Worm (Caenorhabditis elegans) whole organism, L1 larva: ENCODE data around the gene str-238.

Experiments
- C16A3.4 ChIP-seq: fragments of 150-350 bp; optimal IDR thresholded peaks from 2 replicates; lab custom pipeline; 2014; ENCODE audit warnings: missing biosample characterization, missing genetic modification characterization
- F16B12.6 ChIP-seq: fragments of 150-350 bp; optimal IDR thresholded peaks from 2 replicates; lab custom pipeline; 2014; ENCODE audit warnings: missing biosample characterization, missing genetic modification characterization
- aly-2 ChIP-seq: fragments of 150-350 bp; optimal IDR thresholded peaks from 2 replicates; lab custom pipeline; 2014; ENCODE audit warnings: missing biosample characterization, missing genetic modification characterization
- ama-1 ChIP-seq: fragments of 150-350 bp; optimal IDR thresholded peaks from 2 replicates; lab custom pipeline; 2014
- ceh-88 ChIP-seq: fragments of 200-800 bp; sonication (Bioruptor generic); IDR thresholded peaks from 2 replicates; pipeline ENCODE4 v1.3.6; 2022; ENCODE audit warnings: missing genetic modification characterization, missing compliant biosample characterization
- ceh-90 ChIP-seq: sonication (generic microtip); optimal IDR thresholded peaks from 2 replicates; lab custom pipeline; 2016; ENCODE audit warnings: missing genetic modification characterization, missing compliant biosample characterization
- efl-1 ChIP-seq, 4 experiments: fragments of 150-350 bp; optimal IDR thresholded peaks in 3 of 4; peaks in 1 of 4; 1 replicate in 1 of 4; 2 replicates in 3 of 4; lab custom pipeline; 2014; ENCODE audit warnings: missing biosample characterization in 2 of 4, missing genetic modification characterization in 2 of 4, missing genetic modification reagents in 2 of 4
- egl-13 ChIP-seq: sonication (generic microtip); optimal IDR thresholded peaks from 2 replicates; lab custom pipeline; 2016; ENCODE audit warnings: missing genotype, missing genetic modification reagents, missing genetic modification characterization, missing compliant biosample characterization
- egl-27 ChIP-seq, 2 experiments: fragments of 150-350 bp in 1 of 2; sonication (generic microtip); optimal IDR thresholded peaks; 3 replicates each; lab custom pipeline; 2017 to 2018; ENCODE audit warnings: missing biosample characterization in 2 of 2, missing genetic modification characterization in 2 of 2, missing genetic modification reagents in 2 of 2
- elt-2 ChIP-seq: sonication (generic microtip); optimal IDR thresholded peaks from 2 replicates; lab custom pipeline; 2016; ENCODE audit warnings: missing genetic modification characterization, mild to moderate bottlenecking, inconsistent platforms, missing compliant biosample characterization, missing genetic modification reagents
- elt-3 ChIP-seq, 6 experiments: fragments of 150-350 bp in 1 of 6; sonication (generic microtip); optimal IDR thresholded peaks; 2 replicates each; lab custom pipeline; 2017 to 2018; ENCODE audit warnings: missing biosample characterization in 6 of 6, missing genetic modification characterization in 6 of 6, inconsistent platforms in 1 of 6
- fkh-8 ChIP-seq: sonication (generic microtip); optimal IDR thresholded peaks from 2 replicates; lab custom pipeline; 2016; ENCODE audit warnings: mild to moderate bottlenecking, missing genetic modification characterization, missing compliant biosample characterization
- hlh-17 ChIP-seq: fragments of 200-800 bp; sonication (Bioruptor generic); optimal IDR thresholded peaks from 2 replicates; lab custom pipeline; 2018; ENCODE audit warnings: missing genetic modification characterization, mild to moderate bottlenecking, missing compliant biosample characterization, moderate library complexity, borderline replicate concordance
- hlh-4 ChIP-seq: sonication (generic microtip); optimal IDR thresholded peaks from 2 replicates; lab custom pipeline; 2016; ENCODE audit warnings: mild to moderate bottlenecking, missing genetic modification characterization, missing compliant biosample characterization
- irx-1 ChIP-seq: sonication (generic microtip); optimal IDR thresholded peaks from 2 replicates; lab custom pipeline; 2016; ENCODE audit warnings: missing genetic modification characterization, missing compliant biosample characterization
- lin-14 ChIP-seq: fragments of 200-800 bp; sonication (Bioruptor generic); optimal IDR thresholded peaks from 2 replicates; lab custom pipeline; 2018; ENCODE audit warnings: mild to moderate bottlenecking, missing genetic modification characterization, moderate library complexity, missing compliant biosample characterization
- lin-15B ChIP-seq: fragments of 150-350 bp; sonication (generic microtip); optimal IDR thresholded peaks from 3 replicates; lab custom pipeline; 2014; ENCODE audit warnings: missing biosample characterization, missing genetic modification characterization
- lin-35 ChIP-seq, 2 experiments: fragments of 150-350 bp; optimal IDR thresholded peaks; 2 replicates each; lab custom pipeline; 2014; ENCODE audit warnings: missing biosample characterization in 2 of 2, missing genetic modification characterization in 2 of 2, missing genetic modification reagents in 2 of 2
- lsy-2 ChIP-seq, 2 experiments: fragments of 150-350 bp; optimal IDR thresholded peaks; 2 replicates each; lab custom pipeline; 2014; ENCODE audit warnings: missing biosample characterization in 2 of 2, missing genetic modification characterization in 2 of 2
- mep-1 ChIP-seq: fragments of 150-350 bp; optimal IDR thresholded peaks from 2 replicates; lab custom pipeline; 2014; ENCODE audit warnings: missing biosample characterization, missing genetic modification characterization
- nhr-12 ChIP-seq: sonication (generic microtip); optimal IDR thresholded peaks from 2 replicates; lab custom pipeline; 2017; ENCODE audit warnings: missing biosample characterization, missing genetic modification characterization
- nhr-19 ChIP-seq: fragments of 200-800 bp; sonication (Bioruptor generic); conservative IDR thresholded peaks from 2 replicates; pipeline ENCODE4 v1.3.6; 2022; ENCODE audit warnings: missing genetic modification characterization, missing compliant biosample characterization
- nhr-20 ChIP-seq: sonication (generic microtip); optimal IDR thresholded peaks from 2 replicates; lab custom pipeline; 2016; ENCODE audit warnings: mild to moderate bottlenecking, missing genetic modification characterization, missing compliant biosample characterization
- nhr-237 ChIP-seq: fragments of 150-350 bp; optimal IDR thresholded peaks from 2 replicates; lab custom pipeline; 2014; ENCODE audit warnings: missing biosample characterization, missing genetic modification characterization
- nhr-71 ChIP-seq: sonication (generic microtip); optimal IDR thresholded peaks from 2 replicates; lab custom pipeline; 2016; ENCODE audit warnings: mild to moderate bottlenecking, missing genetic modification characterization, moderate library complexity, missing compliant biosample characterization
- nhr-76 ChIP-seq: sonication (generic microtip); optimal IDR thresholded peaks from 2 replicates; lab custom pipeline; 2017; ENCODE audit warnings: missing biosample characterization, missing genetic modification characterization
- nhr-77 ChIP-seq: fragments of 150-350 bp; optimal IDR thresholded peaks from 2 replicates; lab custom pipeline; 2014; ENCODE audit warnings: missing biosample characterization, missing genetic modification characterization
- nhr-84 ChIP-seq: sonication (generic microtip); optimal IDR thresholded peaks from 2 replicates; lab custom pipeline; 2017; ENCODE audit warnings: missing biosample characterization, missing genetic modification characterization
- nhr-85 ChIP-seq: sonication (generic microtip); peaks from one replicate; lab custom pipeline; 2016; ENCODE audit warnings: missing genetic modification characterization, inconsistent platforms, missing compliant biosample characterization
- nhr-90 ChIP-seq: sonication (generic microtip); optimal IDR thresholded peaks from 2 replicates; lab custom pipeline; 2016; ENCODE audit warnings: mild to moderate bottlenecking, missing genetic modification characterization, missing compliant biosample characterization; ENCODE audit not compliant: poor library complexity
- pag-3 ChIP-seq: sonication (generic microtip); optimal IDR thresholded peaks from 2 replicates; lab custom pipeline; 2017; ENCODE audit warnings: missing genetic modification characterization, mild to moderate bottlenecking, missing compliant biosample characterization, antibody characterized with exemption, borderline replicate concordance; ENCODE audit not compliant: insufficient read depth
- pax-3 ChIP-seq: fragments of 200-800 bp; sonication (Bioruptor generic); optimal IDR thresholded peaks from 2 replicates; lab custom pipeline; 2018; ENCODE audit warnings: mild to moderate bottlenecking, missing genetic modification characterization, moderate library complexity, missing compliant biosample characterization
- pqm-1 ChIP-seq: sonication (generic microtip); optimal IDR thresholded peaks from 3 replicates; lab custom pipeline; 2017; ENCODE audit warnings: missing biosample characterization, missing genetic modification characterization
- rnt-1 ChIP-seq: sonication (generic microtip); optimal IDR thresholded peaks from 2 replicates; lab custom pipeline; 2016; ENCODE audit warnings: mild to moderate bottlenecking, missing genetic modification characterization, moderate library complexity, missing compliant biosample characterization
- snpc-4 ChIP-seq: fragments of 150-350 bp; optimal IDR thresholded peaks from 2 replicates; lab custom pipeline; 2014; ENCODE audit warnings: missing biosample characterization, missing genetic modification characterization
- snu-23 ChIP-seq: sonication (generic microtip); optimal IDR thresholded peaks from 2 replicates; lab custom pipeline; 2016; ENCODE audit warnings: missing genetic modification characterization, missing compliant biosample characterization
- sptf-1 ChIP-seq: fragments of 150-350 bp; optimal IDR thresholded peaks from 2 replicates; lab custom pipeline; 2014; ENCODE audit warnings: missing biosample characterization, missing genetic modification characterization
- swsn-7 ChIP-seq: sonication (generic microtip); optimal IDR thresholded peaks from 2 replicates; lab custom pipeline; 2016; ENCODE audit warnings: missing genetic modification characterization, missing compliant biosample characterization
- tbx-2 ChIP-seq: sonication (generic microtip); optimal IDR thresholded peaks from 2 replicates; lab custom pipeline; 2016; ENCODE audit warnings: missing genetic modification characterization, missing compliant biosample characterization
- unc-130 ChIP-seq: fragments of 150-350 bp; optimal IDR thresholded peaks from 2 replicates; lab custom pipeline; 2017; ENCODE audit warnings: missing biosample characterization, missing genetic modification characterization, inconsistent platforms
- unc-86 ChIP-seq: sonication (generic microtip); optimal IDR thresholded peaks from 2 replicates; lab custom pipeline; 2016; ENCODE audit warnings: missing genetic modification characterization, missing compliant biosample characterization
- vab-15 ChIP-seq: sonication (generic microtip); optimal IDR thresholded peaks from 2 replicates; lab custom pipeline; 2017; ENCODE audit warnings: missing genotype, mild to moderate bottlenecking, missing genetic modification characterization, missing compliant biosample characterization
- xbp-1 ChIP-seq: sonication (generic microtip); optimal IDR thresholded peaks from 2 replicates; lab custom pipeline; 2016; ENCODE audit warnings: missing genetic modification characterization, missing compliant biosample characterization
- zip-4 ChIP-seq: fragments of 200-800 bp; sonication (Bioruptor generic); optimal IDR thresholded peaks from 2 replicates; lab custom pipeline; 2018; ENCODE audit warnings: mild to moderate bottlenecking, missing genetic modification characterization, moderate library complexity, missing compliant biosample characterization
- ztf-11 ChIP-seq, 2 experiments: sonication (generic microtip); optimal IDR thresholded peaks; 2 replicates each; lab custom pipeline; 2016 to 2017; ENCODE audit warnings: missing genetic modification characterization in 2 of 2, missing biosample characterization in 1 of 2, missing compliant biosample characterization in 1 of 2
- ztf-4 ChIP-seq: fragments of 150-350 bp; optimal IDR thresholded peaks from 2 replicates; lab custom pipeline; 2014; ENCODE audit warnings: missing biosample characterization, missing genetic modification characterization

The str-238 gene

ce11 chrV:726573-727483 is 38.0 kb upstream of the str-238 start:
- no peak for TF ChIP-seq egl-27 (tag; optimal IDR thresholded peaks at IDR 0.05; lab: Kevin White, UChicago)
- no peak for TF ChIP-seq mep-1 (tag; lab: Kevin White, UChicago)
- no peak for TF ChIP-seq swsn-7 (tag; lab: Kevin White, UChicago)
- no peak for TF ChIP-seq F16B12.6 (tag; lab: Kevin White, UChicago)
- no peak for TF ChIP-seq pqm-1 (tag; lab: Kevin White, UChicago)
- TF ChIP-seq elt-3 (tag; optimal IDR thresholded peaks at IDR 0.05; lab: Kevin White, UChicago), result peak in 4 of 6 experiments; percentile 14 to 71 (median 27)
- TF ChIP-seq zip-4 (GFP tag; lab: Kevin White, UChicago), result no peak
- TF ChIP-seq irx-1 (tag; lab: Kevin White, UChicago), result peak; percentile 2
- no peak for TF ChIP-seq hlh-17 (GFP tag; lab: Kevin White, UChicago)
- TF ChIP-seq nhr-90, result peak; percentile 17
- peak; percentile 10 for TF ChIP-seq unc-130 (tag; lab: Kevin White, UChicago)
- TF ChIP-seq nhr-77 (tag; lab: Kevin White, UChicago), result no peak
- TF ChIP-seq ztf-11 (tag; optimal IDR thresholded peaks at IDR 0.05; lab: Kevin White, UChicago), result no peak
- TF ChIP-seq ztf-4 (tag; lab: Kevin White, UChicago), result peak; percentile 21
- TF ChIP-seq lin-14 (GFP tag; lab: Kevin White, UChicago), result peak; percentile 31
- no peak for TF ChIP-seq xbp-1 (tag; lab: Kevin White, UChicago)
- TF ChIP-seq nhr-12 (tag; lab: Kevin White, UChicago), result no peak
- peak; percentile 64 for TF ChIP-seq rnt-1 (tag; lab: Kevin White, UChicago)
- no peak for TF ChIP-seq efl-1 (optimal IDR thresholded peaks at IDR 0.05; lab: Kevin White, UChicago)
- peak in 1 of 2 experiments; percentile 92 for TF ChIP-seq efl-1 (GFP tag; optimal IDR thresholded peaks at IDR 0.05 in 1 of 2; lab: Kevin White, UChicago)
- peak; percentile 7 for TF ChIP-seq nhr-20 (tag; lab: Kevin White, UChicago)
- TF ChIP-seq pag-3, result no peak
- no peak for TF ChIP-seq ceh-90 (tag; lab: Kevin White, UChicago)
- no peak for TF ChIP-seq nhr-76 (tag; lab: Kevin White, UChicago)
- TF ChIP-seq nhr-19 (GFP tag; lab: Robert Waterston, UW), result peak; percentile 7
- no peak for TF ChIP-seq fkh-8 (tag; lab: Kevin White, UChicago)
- TF ChIP-seq ama-1 (lab: Kevin White, UChicago), result peak; percentile 79
- no peak for TF ChIP-seq lin-35 (GFP tag; optimal IDR thresholded peaks at IDR 0.05; lab: Kevin White, UChicago)
- no peak for TF ChIP-seq aly-2
- peak; percentile 22 for TF ChIP-seq snu-23
- peak; percentile 22 for TF ChIP-seq pax-3 (tag; lab: Kevin White, UChicago)
- TF ChIP-seq ceh-88 (GFP tag; lab: Robert Waterston, UW), result peak; percentile 45
- no peak for TF ChIP-seq egl-13 (tag; lab: Kevin White, UChicago)
- TF ChIP-seq nhr-84 (tag; lab: Kevin White, UChicago), result peak; percentile 53
- peak; percentile 48 for TF ChIP-seq nhr-85 (tag; lab: Kevin White, UChicago)
- no peak for TF ChIP-seq vab-15 (tag; lab: Kevin White, UChicago)
- no peak for TF ChIP-seq unc-86 (tag; lab: Kevin White, UChicago)
- TF ChIP-seq tbx-2, result no peak
- TF ChIP-seq lin-15B (tag; lab: Kevin White, UChicago), result no peak
- TF ChIP-seq nhr-71 (tag; lab: Kevin White, UChicago), result peak; percentile 50
- peak in 1 of 2 experiments; percentile 25 for TF ChIP-seq lsy-2 (tag; optimal IDR thresholded peaks at IDR 0.05; lab: Kevin White, UChicago)
- TF ChIP-seq nhr-237 (tag; lab: Kevin White, UChicago), result no peak
- TF ChIP-seq elt-2 (tag; lab: Kevin White, UChicago), result peak; percentile 17
- TF ChIP-seq snpc-4 (tag; lab: Kevin White, UChicago), result no peak
- TF ChIP-seq C16A3.4 (tag; lab: Kevin White, UChicago), result no peak
- TF ChIP-seq sptf-1 (tag; lab: Kevin White, UChicago), result no peak
- no peak for TF ChIP-seq hlh-4 (tag; lab: Kevin White, UChicago)
